Worm (Caenorhabditis elegans) whole organism, L1 larva: ENCODE data around the gene mboa-3.

ENCODE experiments used
- C34B4.2 ChIP-seq: sonication (generic microtip); optimal IDR thresholded peaks from 2 replicates; lab custom pipeline; 2017; ENCODE audit warnings: mild to moderate bottlenecking, missing genetic modification characterization, missing compliant biosample characterization
- Y116A8C.19 ChIP-seq: sonication (generic microtip); optimal IDR thresholded peaks from 2 replicates; lab custom pipeline; 2016; ENCODE audit warnings: missing compliant biosample characterization, missing genetic modification characterization, borderline replicate concordance
- alr-1 ChIP-seq: fragments of 200-800 bp; sonication (Bioruptor generic); optimal IDR thresholded peaks from 2 replicates; lab custom pipeline; 2018; ENCODE audit warnings: borderline replicate concordance, mild to moderate bottlenecking, missing genetic modification characterization, missing compliant biosample characterization
- blmp-1 ChIP-seq: fragments of 150-350 bp; optimal IDR thresholded peaks from 2 replicates; lab custom pipeline; 2014; ENCODE audit warnings: missing biosample characterization, missing genetic modification characterization
- ceh-63 ChIP-seq: fragments of 200-800 bp; sonication (Bioruptor generic); optimal IDR thresholded peaks from 2 replicates; lab custom pipeline; 2018; ENCODE audit warnings: mild to moderate bottlenecking, missing genetic modification characterization, missing compliant biosample characterization
- ceh-8 ChIP-seq: fragments of 200-800 bp; sonication (Bioruptor generic); optimal IDR thresholded peaks from 2 replicates; lab custom pipeline; 2018; ENCODE audit warnings: mild to moderate bottlenecking, missing genetic modification characterization, moderate library complexity, missing compliant biosample characterization
- ceh-82 ChIP-seq, 3 experiments: fragments of 150-350 bp in 1 of 3; sonication (generic microtip) in 2 of 3; optimal IDR thresholded peaks; 2 replicates each; lab custom pipeline; 2014 to 2017; ENCODE audit warnings: missing biosample characterization in 3 of 3, missing genetic modification characterization in 3 of 3
- ces-1 ChIP-seq: fragments of 150-350 bp; optimal IDR thresholded peaks from 2 replicates; lab custom pipeline; 2014; ENCODE audit warnings: missing biosample characterization, missing genetic modification reagents, missing genetic modification characterization
- dpl-1 ChIP-seq, 3 experiments: fragments of 150-350 bp in 2 of 3; sonication (generic microtip) in 1 of 3; optimal IDR thresholded peaks; 2 replicates each; lab custom pipeline; 2014 to 2017; ENCODE audit warnings: missing biosample characterization in 3 of 3, missing genetic modification characterization in 3 of 3, missing genetic modification reagents in 3 of 3
- dsc-1 ChIP-seq: sonication (generic microtip); optimal IDR thresholded peaks from 2 replicates; lab custom pipeline; 2016; ENCODE audit warnings: mild to moderate bottlenecking, missing genetic modification characterization, missing compliant biosample characterization
- efl-1 ChIP-seq, 4 experiments: fragments of 150-350 bp; optimal IDR thresholded peaks in 3 of 4; peaks in 1 of 4; 1 replicate in 1 of 4; 2 replicates in 3 of 4; lab custom pipeline; 2014; ENCODE audit warnings: missing biosample characterization in 2 of 4, missing genetic modification characterization in 2 of 4, missing genetic modification reagents in 2 of 4
- fkh-10 ChIP-seq: sonication (generic microtip); optimal IDR thresholded peaks from 2 replicates; lab custom pipeline; 2017; ENCODE audit warnings: missing biosample characterization, missing genetic modification reagents, missing genetic modification characterization
- fkh-8 ChIP-seq: sonication (generic microtip); optimal IDR thresholded peaks from 2 replicates; lab custom pipeline; 2016; ENCODE audit warnings: mild to moderate bottlenecking, missing genetic modification characterization, missing compliant biosample characterization
- hlh-17 ChIP-seq: fragments of 200-800 bp; sonication (Bioruptor generic); optimal IDR thresholded peaks from 2 replicates; lab custom pipeline; 2018; ENCODE audit warnings: missing genetic modification characterization, mild to moderate bottlenecking, missing compliant biosample characterization, moderate library complexity, borderline replicate concordance
- isw-1 ChIP-seq: fragments of 200-800 bp; sonication (Bioruptor generic); IDR thresholded peaks from 2 replicates; pipeline ENCODE4 v1.3.6; 2022; ENCODE audit warnings: missing genetic modification characterization, missing compliant biosample characterization
- jun-1 ChIP-seq: fragments of 150-350 bp; optimal IDR thresholded peaks from 2 replicates; lab custom pipeline; 2014; ENCODE audit warnings: missing biosample characterization, missing genetic modification reagents, missing genetic modification characterization
- lin-14 ChIP-seq: fragments of 200-800 bp; sonication (Bioruptor generic); optimal IDR thresholded peaks from 2 replicates; lab custom pipeline; 2018; ENCODE audit warnings: mild to moderate bottlenecking, missing genetic modification characterization, moderate library complexity, missing compliant biosample characterization
- lin-39 ChIP-seq: fragments of 150-350 bp; optimal IDR thresholded peaks from 2 replicates; lab custom pipeline; 2014; ENCODE audit warnings: missing biosample characterization, missing genetic modification reagents, missing genetic modification characterization
- lir-3 ChIP-seq: sonication (generic microtip); optimal IDR thresholded peaks from 2 replicates; lab custom pipeline; 2016; ENCODE audit warnings: mild to moderate bottlenecking, missing genetic modification characterization, moderate library complexity, missing compliant biosample characterization; ENCODE audit not compliant: poor library complexity
- lsy-2 ChIP-seq, 2 experiments: fragments of 150-350 bp; optimal IDR thresholded peaks; 2 replicates each; lab custom pipeline; 2014; ENCODE audit warnings: missing biosample characterization in 2 of 2, missing genetic modification characterization in 2 of 2
- mab-9 ChIP-seq: fragments of 200-800 bp; sonication (Bioruptor generic); IDR thresholded peaks from 2 replicates; pipeline ENCODE4 v1.3.6; 2022; ENCODE audit warnings: missing genetic modification reagents, missing genetic modification characterization, missing compliant biosample characterization
- mef-2 ChIP-seq: fragments of 150-350 bp; optimal IDR thresholded peaks from 2 replicates; lab custom pipeline; 2014; ENCODE audit warnings: missing biosample characterization, missing genetic modification characterization
- nhr-20 ChIP-seq: sonication (generic microtip); optimal IDR thresholded peaks from 2 replicates; lab custom pipeline; 2016; ENCODE audit warnings: mild to moderate bottlenecking, missing genetic modification characterization, missing compliant biosample characterization
- nhr-71 ChIP-seq: sonication (generic microtip); optimal IDR thresholded peaks from 2 replicates; lab custom pipeline; 2016; ENCODE audit warnings: mild to moderate bottlenecking, missing genetic modification characterization, moderate library complexity, missing compliant biosample characterization
- nhr-85 ChIP-seq: sonication (generic microtip); peaks from one replicate; lab custom pipeline; 2016; ENCODE audit warnings: missing genetic modification characterization, inconsistent platforms, missing compliant biosample characterization
- pag-3 ChIP-seq: sonication (generic microtip); optimal IDR thresholded peaks from 2 replicates; lab custom pipeline; 2017; ENCODE audit warnings: missing genetic modification characterization, mild to moderate bottlenecking, missing compliant biosample characterization, antibody characterized with exemption, borderline replicate concordance; ENCODE audit not compliant: insufficient read depth
- snpc-4 ChIP-seq: fragments of 150-350 bp; optimal IDR thresholded peaks from 2 replicates; lab custom pipeline; 2014; ENCODE audit warnings: missing biosample characterization, missing genetic modification characterization
- snu-23 ChIP-seq: sonication (generic microtip); optimal IDR thresholded peaks from 2 replicates; lab custom pipeline; 2016; ENCODE audit warnings: missing genetic modification characterization, missing compliant biosample characterization
- tbx-2 ChIP-seq: sonication (generic microtip); optimal IDR thresholded peaks from 2 replicates; lab custom pipeline; 2016; ENCODE audit warnings: missing genetic modification characterization, missing compliant biosample characterization
- tlp-1 ChIP-seq: fragments of 150-350 bp; optimal IDR thresholded peaks from 2 replicates; lab custom pipeline; 2014; ENCODE audit warnings: missing biosample characterization, missing genetic modification characterization
- unc-30 ChIP-seq: sonication (generic microtip); optimal IDR thresholded peaks from 2 replicates; lab custom pipeline; 2017; ENCODE audit warnings: missing biosample characterization, missing genetic modification characterization
- unc-86 ChIP-seq: sonication (generic microtip); optimal IDR thresholded peaks from 2 replicates; lab custom pipeline; 2016; ENCODE audit warnings: missing genetic modification characterization, missing compliant biosample characterization
- zip-4 ChIP-seq: fragments of 200-800 bp; sonication (Bioruptor generic); optimal IDR thresholded peaks from 2 replicates; lab custom pipeline; 2018; ENCODE audit warnings: mild to moderate bottlenecking, missing genetic modification characterization, moderate library complexity, missing compliant biosample characterization

Gene mboa-3

ce11 chrX:5517844-5518243, 4.8 kb downstream of the mboa-3 start:
- no peak for TF ChIP-seq tbx-2 (tag; lab: Kevin White, UChicago)
- peak; percentile 9 for TF ChIP-seq jun-1 (tag; lab: Kevin White, UChicago)
- TF ChIP-seq alr-1 (tag; lab: Kevin White, UChicago): no peak
- TF ChIP-seq snu-23 (GFP tag; lab: Kevin White, UChicago): peak; percentile 4
- peak; percentile 20 for TF ChIP-seq blmp-1 (tag; lab: Kevin White, UChicago)
- no peak for TF ChIP-seq hlh-17
- peak; percentile 24 for TF ChIP-seq zip-4 (GFP tag; lab: Kevin White, UChicago)
- no peak for TF ChIP-seq pag-3 (tag; lab: Kevin White, UChicago)
- TF ChIP-seq efl-1 (optimal IDR thresholded peaks at IDR 0.05; lab: Kevin White, UChicago): no peak
- peak in 1 of 2 experiments; percentile 2 for TF ChIP-seq efl-1 (GFP tag; optimal IDR thresholded peaks at IDR 0.05 in 1 of 2; lab: Kevin White, UChicago)
- peak; percentile 6 for TF ChIP-seq nhr-20 (tag; lab: Kevin White, UChicago)
- peak; percentile 55 for TF ChIP-seq lin-14 (GFP tag; lab: Kevin White, UChicago)
- TF ChIP-seq ces-1 (GFP tag; lab: Kevin White, UChicago): no peak
- TF ChIP-seq nhr-71 (tag; lab: Kevin White, UChicago): peak; percentile 17
- peak; percentile 28 for TF ChIP-seq fkh-8
- TF ChIP-seq nhr-85 (tag; lab: Kevin White, UChicago): peak; percentile 81
- peak in 1 of 3 experiments; percentile 1 for TF ChIP-seq dpl-1 (GFP tag; optimal IDR thresholded peaks at IDR 0.05; lab: Kevin White, UChicago)
- TF ChIP-seq, all 84 proteins: peak for 11

- TF ChIP-seq blmp-1 (tag; lab: Kevin White, UChicago) (no peak), efl-1 (optimal IDR thresholded peaks at IDR 0.05; lab: Kevin White, UChicago) (no peak), efl-1 (GFP tag; optimal IDR thresholded peaks at IDR 0.05 in 1 of 2; lab: Kevin White, UChicago) (peak in 1 of 2 experiments; percentile 56), ceh-63 (GFP tag; lab: Kevin White, UChicago) (no peak), fkh-8 (peak; percentile 13), snpc-4 (no peak), mef-2 (tag; lab: Kevin White, UChicago) (no peak), isw-1 (GFP tag; lab: Robert Waterston, UW) (no peak), unc-30 (no peak), fkh-10 (no peak), ceh-82 (tag; optimal IDR thresholded peaks at IDR 0.05; lab: Kevin White, UChicago) (no peak), ceh-8 (no peak)
These were observed 5.6 kb downstream of the mboa-3 start, which contains the start of gene T23F2.5 for ce11 chrX:5517063-5517462. TSS of gene T23F2.5 (minus strand) at chrX:5517163.

ce11 chrX:5516365-5516764, 6.3 kb downstream of the mboa-3 start:
- no peak for TF ChIP-seq mab-9 (GFP tag; lab: Robert Waterston, UW)
- peak; percentile 67 for TF ChIP-seq nhr-85 (tag; lab: Kevin White, UChicago)
- TF ChIP-seq unc-30: no peak
- no peak for TF ChIP-seq unc-86
- no peak for TF ChIP-seq C34B4.2 (tag; lab: Kevin White, UChicago)
- TF ChIP-seq lir-3: no peak
- peak; percentile 29 for TF ChIP-seq nhr-20 (tag; lab: Kevin White, UChicago)
- no peak for TF ChIP-seq dsc-1
- TF ChIP-seq lin-14 (GFP tag; lab: Kevin White, UChicago): peak; percentile 27
- TF ChIP-seq lin-39 (tag; lab: Kevin White, UChicago): no peak
- peak; percentile 13 for TF ChIP-seq nhr-71 (tag; lab: Kevin White, UChicago)
- no peak for TF ChIP-seq pag-3 (tag; lab: Kevin White, UChicago)
- TF ChIP-seq tlp-1 (tag; lab: Kevin White, UChicago): no peak

ce11 chrX:5515459-5515858, 7.2 kb downstream of the mboa-3 start:
- TF ChIP-seq fkh-10 (peak; percentile 32), ces-1 (GFP tag; lab: Kevin White, UChicago) (peak; percentile 54), nhr-71 (tag; lab: Kevin White, UChicago) (peak; percentile 30), lir-3 (no peak), unc-86 (no peak), Y116A8C.19 (tag; lab: Kevin White, UChicago) (no peak), lin-14 (GFP tag; lab: Kevin White, UChicago) (peak; percentile 69), dpl-1 (GFP tag; optimal IDR thresholded peaks at IDR 0.05; lab: Kevin White, UChicago) (no peak), lsy-2 (tag; optimal IDR thresholded peaks at IDR 0.05; lab: Kevin White, UChicago) (peak in 1 of 2 experiments; percentile 7)
